Worm (Caenorhabditis elegans) whole organism, L2 larva: Measurements from ENCODE around the gene ntp-1.

Source experiments
- C34F6.9 ChIP-seq: fragments of 150-350 bp; optimal IDR thresholded peaks from 2 replicates; lab custom pipeline; 2014; ENCODE audit warnings: missing biosample characterization, missing genetic modification characterization
- F13H6.1 ChIP-seq: sonication (generic microtip); optimal IDR thresholded peaks from 2 replicates; lab custom pipeline; 2016; ENCODE audit warnings: missing genetic modification characterization, missing compliant biosample characterization
- R02D3.7 ChIP-seq: fragments of 150-350 bp; optimal IDR thresholded peaks from 2 replicates; lab custom pipeline; 2014; ENCODE audit warnings: missing biosample characterization, missing genetic modification characterization
- Y55F3AM.14 ChIP-seq: fragments of 200-800 bp; sonication (Bioruptor generic); optimal IDR thresholded peaks from 2 replicates; lab custom pipeline; 2018; ENCODE audit warnings: mild to moderate bottlenecking, missing genetic modification characterization, missing compliant biosample characterization
- ZK546.5 ChIP-seq: sonication (generic microtip); optimal IDR thresholded peaks from 2 replicates; lab custom pipeline; 2017; ENCODE audit warnings: missing biosample characterization, missing genetic modification characterization
- alr-1 ChIP-seq: fragments of 150-350 bp; optimal IDR thresholded peaks from 2 replicates; lab custom pipeline; 2014; ENCODE audit warnings: missing biosample characterization, missing genetic modification characterization
- aly-2 ChIP-seq: fragments of 150-350 bp; optimal IDR thresholded peaks from 2 replicates; lab custom pipeline; 2014; ENCODE audit warnings: missing biosample characterization, missing genetic modification characterization
- ama-1 ChIP-seq: fragments of 150-350 bp; optimal IDR thresholded peaks from 2 replicates; lab custom pipeline; 2018; ENCODE audit warnings: inconsistent platforms
- blmp-1 ChIP-seq: sonication (generic microtip); optimal IDR thresholded peaks from 2 replicates; lab custom pipeline; 2017; ENCODE audit warnings: missing genetic modification characterization, mild to moderate bottlenecking, missing compliant biosample characterization, antibody characterized with exemption, moderate library complexity; ENCODE audit not compliant: insufficient read depth
- ceh-16 ChIP-seq: fragments of 150-350 bp; optimal IDR thresholded peaks from 2 replicates; lab custom pipeline; 2014; ENCODE audit warnings: missing biosample characterization, missing genetic modification characterization
- ceh-82 ChIP-seq: fragments of 150-350 bp; optimal IDR thresholded peaks from 2 replicates; lab custom pipeline; 2014; ENCODE audit warnings: missing biosample characterization, missing genetic modification characterization
- crh-2 ChIP-seq: sonication (generic microtip); optimal IDR thresholded peaks from 2 replicates; lab custom pipeline; 2017; ENCODE audit warnings: missing biosample characterization, missing genetic modification characterization
- dmd-4 ChIP-seq: sonication (generic microtip); optimal IDR thresholded peaks from 2 replicates; lab custom pipeline; 2017; ENCODE audit warnings: missing biosample characterization, missing genetic modification characterization
- egl-27 ChIP-seq: sonication (generic microtip); optimal IDR thresholded peaks from 3 replicates; lab custom pipeline; 2017; ENCODE audit warnings: missing biosample characterization, missing genetic modification reagents, missing genetic modification characterization
- elt-1 ChIP-seq: fragments of 150-350 bp; optimal IDR thresholded peaks from 2 replicates; lab custom pipeline; 2014; ENCODE audit warnings: missing biosample characterization, missing genetic modification characterization
- elt-3 ChIP-seq: sonication (generic microtip); optimal IDR thresholded peaks from 2 replicates; lab custom pipeline; 2017; ENCODE audit warnings: missing biosample characterization, missing genetic modification characterization
- fos-1 ChIP-seq: fragments of 150-350 bp; optimal IDR thresholded peaks from 2 replicates; lab custom pipeline; 2014; ENCODE audit warnings: missing biosample characterization, missing genetic modification characterization
- gmeb-1 ChIP-seq: fragments of 150-350 bp; optimal IDR thresholded peaks from 2 replicates; lab custom pipeline; 2014; ENCODE audit warnings: missing biosample characterization, missing genetic modification characterization
- lin-11 ChIP-seq: fragments of 150-350 bp; sonication (generic microtip); optimal IDR thresholded peaks from 2 replicates; lab custom pipeline; 2014; ENCODE audit warnings: missing biosample characterization, missing genetic modification characterization, inconsistent platforms, mixed read lengths
- lin-13 ChIP-seq: fragments of 150-350 bp; optimal IDR thresholded peaks from 2 replicates; lab custom pipeline; 2014; ENCODE audit warnings: missing biosample characterization, missing genetic modification reagents, missing genetic modification characterization
- lin-39 ChIP-seq: fragments of 150-350 bp; optimal IDR thresholded peaks from 2 replicates; lab custom pipeline; 2014; ENCODE audit warnings: missing biosample characterization, missing genetic modification reagents, missing genetic modification characterization
- lsy-2 ChIP-seq, 2 experiments: fragments of 150-350 bp in 1 of 2; sonication (generic microtip) in 1 of 2; optimal IDR thresholded peaks; 2 replicates each; lab custom pipeline; 2014 to 2017; ENCODE audit warnings: missing biosample characterization in 2 of 2, missing genetic modification characterization in 2 of 2
- mab-5 ChIP-seq: fragments of 150-350 bp; optimal IDR thresholded peaks from 2 replicates; lab custom pipeline; 2014; ENCODE audit warnings: missing biosample characterization, missing genetic modification characterization
- mbf-1 ChIP-seq: sonication (generic microtip); optimal IDR thresholded peaks from 2 replicates; lab custom pipeline; 2017; ENCODE audit warnings: missing biosample characterization, missing genetic modification characterization
- mdl-1 ChIP-seq, 2 experiments: fragments of 150-350 bp in 1 of 2; sonication (generic microtip) in 1 of 2; optimal IDR thresholded peaks; 2 replicates each; lab custom pipeline; 2017; ENCODE audit warnings: missing biosample characterization in 2 of 2, missing genetic modification characterization in 2 of 2
- nhr-10 ChIP-seq: sonication (generic microtip); optimal IDR thresholded peaks from 2 replicates; lab custom pipeline; 2017; ENCODE audit warnings: missing biosample characterization, missing genetic modification characterization
- nhr-11 ChIP-seq: fragments of 150-350 bp; optimal IDR thresholded peaks from 2 replicates; lab custom pipeline; 2014; ENCODE audit warnings: missing biosample characterization, missing genetic modification characterization
- nhr-12 ChIP-seq: fragments of 150-350 bp; optimal IDR thresholded peaks from 2 replicates; lab custom pipeline; 2014; ENCODE audit warnings: missing biosample characterization, missing genetic modification characterization
- nhr-129 ChIP-seq: fragments of 150-350 bp; optimal IDR thresholded peaks from 2 replicates; lab custom pipeline; 2014; ENCODE audit warnings: missing biosample characterization, missing genetic modification characterization
- nhr-21 ChIP-seq: fragments of 150-350 bp; optimal IDR thresholded peaks from 2 replicates; lab custom pipeline; 2014; ENCODE audit warnings: missing biosample characterization, missing genetic modification characterization
- nhr-23 ChIP-seq: fragments of 150-350 bp; optimal IDR thresholded peaks from 2 replicates; lab custom pipeline; 2014; ENCODE audit warnings: missing biosample characterization, missing genetic modification reagents, missing genetic modification characterization
- nhr-237 ChIP-seq: fragments of 150-350 bp; optimal IDR thresholded peaks from 2 replicates; lab custom pipeline; 2014; ENCODE audit warnings: missing biosample characterization, missing genetic modification characterization
- nhr-25 ChIP-seq: fragments of 150-350 bp; sonication (generic microtip); optimal IDR thresholded peaks from 3 replicates; lab custom pipeline; 2014; ENCODE audit warnings: missing biosample characterization, missing genetic modification characterization
- nhr-6 ChIP-seq: fragments of 150-350 bp; optimal IDR thresholded peaks from 2 replicates; lab custom pipeline; 2014; ENCODE audit warnings: missing biosample characterization, missing genetic modification characterization
- nhr-77 ChIP-seq: fragments of 150-350 bp; optimal IDR thresholded peaks from 2 replicates; lab custom pipeline; 2014; ENCODE audit warnings: missing biosample characterization, missing genetic modification characterization
- peb-1 ChIP-seq: fragments of 150-350 bp; optimal IDR thresholded peaks from 2 replicates; lab custom pipeline; 2014; ENCODE audit warnings: missing biosample characterization, missing genetic modification characterization
- sem-4 ChIP-seq: fragments of 150-350 bp; optimal IDR thresholded peaks from 2 replicates; lab custom pipeline; 2014; ENCODE audit warnings: missing biosample characterization, missing genetic modification reagents, missing genetic modification characterization
- skn-1 ChIP-seq: sonication (generic microtip); optimal IDR thresholded peaks from 2 replicates; lab custom pipeline; 2017; ENCODE audit warnings: missing biosample characterization, missing genetic modification characterization
- sma-3 ChIP-seq: sonication (generic microtip); optimal IDR thresholded peaks from 2 replicates; lab custom pipeline; 2016; ENCODE audit warnings: missing genetic modification reagents, missing genetic modification characterization, missing compliant biosample characterization
- sma-9 ChIP-seq, 2 experiments: fragments of 150-350 bp in 1 of 2; sonication (generic microtip) in 1 of 2; optimal IDR thresholded peaks; 2 replicates each; lab custom pipeline; 2014 to 2016; ENCODE audit warnings: missing genetic modification characterization in 2 of 2, mild to moderate bottlenecking in 1 of 2, missing biosample characterization in 1 of 2, missing compliant biosample characterization in 1 of 2, missing genetic modification reagents in 1 of 2, moderate library complexity in 1 of 2
- snpc-4 ChIP-seq: fragments of 150-350 bp; optimal IDR thresholded peaks from 2 replicates; lab custom pipeline; 2014; ENCODE audit warnings: missing biosample characterization, missing genetic modification characterization
- unc-39 ChIP-seq: fragments of 150-350 bp; optimal IDR thresholded peaks from 2 replicates; lab custom pipeline; 2014; ENCODE audit warnings: missing biosample characterization, missing genetic modification characterization
- unc-55 ChIP-seq: fragments of 150-350 bp; sonication (generic microtip); optimal IDR thresholded peaks from 3 replicates; lab custom pipeline; 2014; ENCODE audit warnings: missing biosample characterization, missing genetic modification reagents, missing genetic modification characterization
- unc-62 ChIP-seq: fragments of 150-350 bp; optimal IDR thresholded peaks from 2 replicates; lab custom pipeline; 2014; ENCODE audit warnings: missing biosample characterization, missing genetic modification reagents, missing genetic modification characterization
- zag-1 ChIP-seq: fragments of 150-350 bp; optimal IDR thresholded peaks from 2 replicates; lab custom pipeline; 2014; ENCODE audit warnings: missing biosample characterization, missing genetic modification characterization
- ztf-1 ChIP-seq: fragments of 200-800 bp; sonication (Bioruptor generic); conservative IDR thresholded peaks from 2 replicates; pipeline ENCODE4 v1.3.6; 2022; ENCODE audit warnings: missing genetic modification characterization, missing compliant biosample characterization
- ztf-11 ChIP-seq: sonication (generic microtip); optimal IDR thresholded peaks from 2 replicates; lab custom pipeline; 2017; ENCODE audit warnings: missing biosample characterization, missing genetic modification characterization
- ztf-4 ChIP-seq: fragments of 150-350 bp; optimal IDR thresholded peaks from 2 replicates; lab custom pipeline; 2014; ENCODE audit warnings: missing biosample characterization, missing genetic modification characterization

The ntp-1 gene

ce11 chrIV:7790151-7790691 lies 4.4 kb downstream of the ntp-1 start:
- TF ChIP-seq mbf-1 (tag; lab: Kevin White, UChicago) = no peak
- TF ChIP-seq zag-1 (tag; lab: Kevin White, UChicago) = no peak
- no peak for TF ChIP-seq dmd-4 (tag; lab: Kevin White, UChicago)
- no peak for TF ChIP-seq snpc-4 (tag; lab: Kevin White, UChicago)

- TF ChIP-seq nhr-25 (peak; percentile 65), blmp-1 (tag; lab: Kevin White, UChicago) (no peak), sem-4 (tag; lab: Kevin White, UChicago) (no peak), gmeb-1 (tag; lab: Kevin White, UChicago) (peak; percentile 61), nhr-12 (tag; lab: Kevin White, UChicago) (no peak), peb-1 (tag; lab: Kevin White, UChicago) (no peak), mdl-1 (tag; optimal IDR thresholded peaks at IDR 0.05; lab: Kevin White, UChicago) (peak; percentile 44 to 65), elt-3 (tag; lab: Kevin White, UChicago) (no peak), lin-11 (tag; lab: Kevin White, UChicago) (no peak), nhr-21 (tag; lab: Kevin White, UChicago) (peak; percentile 44), lsy-2 (tag; optimal IDR thresholded peaks at IDR 0.05; lab: Kevin White, UChicago) (peak in 1 of 2 experiments; percentile 73), ceh-82 (tag; lab: Kevin White, UChicago) (no peak), nhr-77 (no peak), ztf-4 (tag; lab: Kevin White, UChicago) (no peak), mab-5 (tag; lab: Kevin White, UChicago) (peak; percentile 4), lin-13 (peak; percentile 54), zag-1 (tag; lab: Kevin White, UChicago) (no peak), ama-1 (lab: Kevin White, UChicago) (peak; percentile 86), ceh-16 (no peak), unc-55 (GFP tag; lab: Kevin White, UChicago) (peak; percentile 25), nhr-23 (no peak), C34F6.9 (tag; lab: Kevin White, UChicago) (peak; percentile 22), aly-2 (tag; lab: Kevin White, UChicago) (no peak), sma-3 (GFP tag; lab: Kevin White, UChicago) (peak; percentile 61), mbf-1 (tag; lab: Kevin White, UChicago) (no peak), lin-39 (no peak), unc-62 (no peak), crh-2 (tag; lab: Kevin White, UChicago) (peak; percentile 69), alr-1 (no peak), ZK546.5 (no peak), nhr-6 (peak; percentile 32), sma-9 (GFP tag; optimal IDR thresholded peaks at IDR 0.05; lab: Kevin White, UChicago) (peak; percentile 26), sma-9 (tag; optimal IDR thresholded peaks at IDR 0.05; lab: Kevin White, UChicago) (no peak), R02D3.7 (no peak), nhr-129 (tag; lab: Kevin White, UChicago) (peak; percentile 71), nhr-11 (no peak), elt-1 (tag; lab: Kevin White, UChicago) (no peak), nhr-237 (tag; lab: Kevin White, UChicago) (no peak), fos-1 (tag; lab: Kevin White, UChicago) (no peak), ztf-1 (GFP tag; lab: Robert Waterston, UW) (no peak), egl-27 (tag; lab: Kevin White, UChicago) (no peak), F13H6.1 (tag; lab: Kevin White, UChicago) (peak; percentile 57), Y55F3AM.14 (peak; percentile 27), ztf-11 (tag; lab: Kevin White, UChicago) (no peak), unc-39 (tag; lab: Kevin White, UChicago) (no peak), snpc-4 (tag; lab: Kevin White, UChicago) (no peak), nhr-10 (tag; lab: Kevin White, UChicago) (no peak), dmd-4 (tag; lab: Kevin White, UChicago) (no peak), skn-1 (no peak)
- TF ChIP-seq, all 48 proteins: peak for 17
Measured at ce11 chrIV:7789521-7789949, 5.1 kb downstream of the ntp-1 start, which contains the start of gene imp-3. Gene imp-3, minus strand, starts transcription at chrIV:7789613.
